Worm (Caenorhabditis elegans) whole organism, late embryonic: ENCODE data around the gene idpb-2.

ENCODE experiments used
- Y22D7AL.16 ChIP-seq: sonication (generic microtip); optimal IDR thresholded peaks from 2 replicates; lab custom pipeline; 2016; ENCODE audit warnings: missing genetic modification characterization, missing compliant biosample characterization
- ama-1 ChIP-seq: fragments of 150-350 bp; optimal IDR thresholded peaks from 2 replicates; lab custom pipeline; 2014
- ceh-9 ChIP-seq: sonication (generic microtip); optimal IDR thresholded peaks from 2 replicates; lab custom pipeline; 2016; ENCODE audit warnings: mild to moderate bottlenecking, missing genetic modification characterization, inconsistent platforms, missing compliant biosample characterization
- dmd-4 ChIP-seq: sonication (generic microtip); optimal IDR thresholded peaks from 2 replicates; lab custom pipeline; 2016; ENCODE audit warnings: borderline replicate concordance, missing genetic modification characterization, missing compliant biosample characterization
- ets-4 ChIP-seq: sonication (generic microtip); optimal IDR thresholded peaks from 2 replicates; lab custom pipeline; 2016; ENCODE audit warnings: missing genetic modification characterization, missing compliant biosample characterization
- nfya-1 ChIP-seq: sonication (generic microtip); optimal IDR thresholded peaks from 2 replicates; lab custom pipeline; 2017; ENCODE audit warnings: missing genetic modification characterization, mild to moderate bottlenecking, missing compliant biosample characterization, antibody characterized with exemption, moderate library complexity
- nhr-11 ChIP-seq: fragments of 150-350 bp; optimal IDR thresholded peaks from 2 replicates; lab custom pipeline; 2014; ENCODE audit warnings: missing biosample characterization, missing genetic modification characterization
- pha-4 ChIP-seq: fragments of 150-350 bp; optimal IDR thresholded peaks from 2 replicates; lab custom pipeline; 2018; ENCODE audit warnings: missing biosample characterization, missing genetic modification reagents, missing genetic modification characterization
- pqm-1 ChIP-seq: sonication (generic microtip); optimal IDR thresholded peaks from 2 replicates; lab custom pipeline; 2016; ENCODE audit warnings: missing genetic modification characterization, missing compliant biosample characterization
- sdc-2 ChIP-seq: sonication (generic microtip); optimal IDR thresholded peaks from 2 replicates; lab custom pipeline; 2016; ENCODE audit warnings: missing genotype, missing genetic modification characterization, missing compliant biosample characterization
- sox-4 ChIP-seq: sonication (generic microtip); optimal IDR thresholded peaks from 2 replicates; lab custom pipeline; 2017; ENCODE audit warnings: mild to moderate bottlenecking, missing genetic modification characterization, inconsistent platforms, missing compliant biosample characterization
- tbx-2 ChIP-seq: sonication (generic microtip); optimal IDR thresholded peaks from 2 replicates; lab custom pipeline; 2016; ENCODE audit warnings: missing genetic modification characterization, missing compliant biosample characterization
- unc-42 ChIP-seq: sonication (generic microtip); optimal IDR thresholded peaks from 2 replicates; lab custom pipeline; 2016; ENCODE audit warnings: missing genotype, missing genetic modification characterization, missing compliant biosample characterization
- unc-86 ChIP-seq: sonication (generic microtip); optimal IDR thresholded peaks from 2 replicates; lab custom pipeline; 2016; ENCODE audit warnings: missing genetic modification characterization, missing compliant biosample characterization

ce11 chrII:5086143-5086542 lies 16.7 kb upstream of the idpb-2 start:
- TF ChIP-seq pha-4 (tag; lab: Kevin White, UChicago): no peak
- no peak for TF ChIP-seq ceh-9 (tag; lab: Kevin White, UChicago)
- TF ChIP-seq Y22D7AL.16 (tag; lab: Kevin White, UChicago): no peak
- TF ChIP-seq dmd-4 (tag; lab: Kevin White, UChicago): no peak
- no peak for TF ChIP-seq nhr-11 (tag; lab: Kevin White, UChicago)
- TF ChIP-seq pqm-1 (tag; lab: Kevin White, UChicago): no peak
- TF ChIP-seq tbx-2 (tag; lab: Kevin White, UChicago): no peak
- TF ChIP-seq sox-4: no peak
- no peak for TF ChIP-seq ets-4 (tag; lab: Kevin White, UChicago)
- TF ChIP-seq nfya-1 (tag; lab: Kevin White, UChicago): no peak
- TF ChIP-seq sdc-2: no peak
- TF ChIP-seq ama-1 (lab: Kevin White, UChicago): no peak
- TF ChIP-seq unc-42: no peak
- no peak for TF ChIP-seq unc-86 (tag; lab: Kevin White, UChicago)
